Worm (Caenorhabditis elegans) whole organism, L4 larva: Measurements from ENCODE around the gene ndub-6.

ENCODE experiments used
- F26F4.8 ChIP-seq: fragments of 200-800 bp; sonication (Bioruptor generic); conservative IDR thresholded peaks from 2 replicates; pipeline ENCODE4 v1.3.6; 2022; ENCODE audit warnings: missing genetic modification characterization, missing compliant biosample characterization
- F44E2.7 ChIP-seq: fragments of 200-800 bp; sonication (Bioruptor generic); IDR thresholded peaks from 2 replicates; pipeline ENCODE4 v2.1.2; 2022; ENCODE audit warnings: missing genetic modification characterization, missing compliant biosample characterization
- Y105C5A.15 ChIP-seq: fragments of 200-800 bp; sonication (Bioruptor generic); IDR thresholded peaks from 2 replicates; pipeline ENCODE4 v1.3.6; 2022; ENCODE audit warnings: missing genetic modification characterization, missing compliant biosample characterization
- Y5F2A.4 ChIP-seq: fragments of 200-800 bp; sonication (Bioruptor generic); optimal IDR thresholded peaks from 2 replicates; lab custom pipeline; 2018; ENCODE audit warnings: mild to moderate bottlenecking, missing genetic modification characterization, missing compliant biosample characterization
- ZK546.5 ChIP-seq, 2 experiments: sonication (generic microtip); optimal IDR thresholded peaks; 2 replicates each; lab custom pipeline; 2017; ENCODE audit warnings: missing biosample characterization in 2 of 2, missing genetic modification characterization in 2 of 2
- aly-2 ChIP-seq: sonication (generic microtip); optimal IDR thresholded peaks from 2 replicates; lab custom pipeline; 2018; ENCODE audit warnings: missing biosample characterization, missing genetic modification characterization
- arid-1 ChIP-seq: fragments of 200-800 bp; sonication (Bioruptor generic); conservative IDR thresholded peaks from 2 replicates; pipeline ENCODE4 v1.3.6; 2022; ENCODE audit warnings: missing genetic modification reagents, missing genetic modification characterization, missing compliant biosample characterization
- ceh-62 ChIP-seq: sonication (generic microtip); optimal IDR thresholded peaks from 2 replicates; lab custom pipeline; 2017; ENCODE audit warnings: missing biosample characterization, missing genetic modification characterization
- ceh-82 ChIP-seq: sonication (generic microtip); optimal IDR thresholded peaks from 2 replicates; lab custom pipeline; 2017; ENCODE audit warnings: missing biosample characterization, missing genetic modification characterization
- ces-1 ChIP-seq: fragments of 150-350 bp; sonication (generic microtip); optimal IDR thresholded peaks from 4 replicates; lab custom pipeline; 2014; ENCODE audit warnings: missing biosample characterization, missing genetic modification reagents, missing genetic modification characterization
- cey-2 ChIP-seq: sonication (generic microtip); optimal IDR thresholded peaks from 3 replicates; lab custom pipeline; 2017; ENCODE audit warnings: missing genetic modification characterization, mild to moderate bottlenecking, missing compliant biosample characterization, antibody characterized with exemption, borderline replicate concordance; ENCODE audit not compliant: insufficient read depth
- daf-16 ChIP-seq, 3 experiments: sonication (generic microtip); optimal IDR thresholded peaks; 2 replicates each; lab custom pipeline; 2016 to 2017; ENCODE audit warnings: missing genetic modification characterization in 3 of 3, missing genetic modification reagents in 3 of 3, mild to moderate bottlenecking in 2 of 3, missing compliant biosample characterization in 2 of 3, missing biosample characterization in 1 of 3, moderate library complexity in 1 of 3
- daf-19 ChIP-seq: fragments of 200-800 bp; sonication (Bioruptor generic); conservative IDR thresholded peaks from 2 replicates; pipeline ENCODE4 v1.3.6; 2022; ENCODE audit warnings: missing genetic modification characterization, missing compliant biosample characterization
- daf-8 ChIP-seq: fragments of 200-800 bp; sonication (Bioruptor generic); IDR thresholded peaks from 2 replicates; pipeline ENCODE4 v1.3.6; 2022; ENCODE audit warnings: missing genetic modification characterization, missing compliant biosample characterization
- dmd-6 ChIP-seq: fragments of 200-800 bp; sonication (Bioruptor generic); IDR thresholded peaks from 2 replicates; pipeline ENCODE4 v1.3.6; 2022; ENCODE audit warnings: missing genetic modification reagents, missing genetic modification characterization, missing compliant biosample characterization
- dmd-8 ChIP-seq: fragments of 200-800 bp; sonication (Bioruptor generic); IDR thresholded peaks from 2 replicates; pipeline ENCODE4 v1.3.6; 2022; ENCODE audit warnings: missing genetic modification characterization, missing compliant biosample characterization
- dmd-9 ChIP-seq: fragments of 200-800 bp; sonication (Bioruptor generic); IDR thresholded peaks from 2 replicates; pipeline ENCODE4 v1.3.6; 2022; ENCODE audit warnings: missing genetic modification reagents, missing genetic modification characterization, missing compliant biosample characterization
- egl-27 ChIP-seq: sonication (generic microtip); optimal IDR thresholded peaks from 3 replicates; lab custom pipeline; 2017; ENCODE audit warnings: missing biosample characterization, missing genetic modification reagents, missing genetic modification characterization
- fkh-10 ChIP-seq: fragments of 150-350 bp; optimal IDR thresholded peaks from 2 replicates; lab custom pipeline; 2014; ENCODE audit warnings: missing biosample characterization, missing genetic modification reagents, missing genetic modification characterization
- gei-8 ChIP-seq: fragments of 200-800 bp; sonication (Bioruptor generic); optimal IDR thresholded peaks from 2 replicates; lab custom pipeline; 2018; ENCODE audit warnings: mild to moderate bottlenecking, missing genetic modification characterization, missing compliant biosample characterization
- hlh-11 ChIP-seq: fragments of 200-800 bp; sonication (Bioruptor generic); optimal IDR thresholded peaks from 2 replicates; lab custom pipeline; 2018; ENCODE audit warnings: mild to moderate bottlenecking, missing genetic modification characterization, missing compliant biosample characterization
- hlh-30 ChIP-seq: sonication (generic microtip); optimal IDR thresholded peaks from 2 replicates; lab custom pipeline; 2017; ENCODE audit warnings: antibody characterized with exemption, mild to moderate bottlenecking, missing genetic modification characterization, missing compliant biosample characterization; ENCODE audit not compliant: insufficient read depth
- jun-1 ChIP-seq: fragments of 150-350 bp; optimal IDR thresholded peaks from 2 replicates; lab custom pipeline; 2014; ENCODE audit warnings: missing biosample characterization, missing genetic modification reagents, missing genetic modification characterization
- lim-7 ChIP-seq: fragments of 200-800 bp; sonication (Bioruptor generic); IDR thresholded peaks from 2 replicates; pipeline ENCODE4 v1.3.6; 2022; ENCODE audit warnings: missing genetic modification characterization, missing compliant biosample characterization
- lin-38 ChIP-seq: fragments of 200-800 bp; sonication (Bioruptor generic); IDR thresholded peaks from 2 replicates; pipeline ENCODE4 v1.3.6; 2022; ENCODE audit warnings: missing genetic modification reagents, missing genetic modification characterization, missing compliant biosample characterization
- lin-39 ChIP-seq: fragments of 150-350 bp; optimal IDR thresholded peaks from 2 replicates; lab custom pipeline; 2014; ENCODE audit warnings: missing biosample characterization, missing genetic modification reagents, missing genetic modification characterization
- lir-3 ChIP-seq: sonication (generic microtip); optimal IDR thresholded peaks from 2 replicates; lab custom pipeline; 2016; ENCODE audit warnings: mild to moderate bottlenecking, missing genetic modification characterization, missing compliant biosample characterization
- madf-5 ChIP-seq, 2 experiments: fragments of 200-800 bp; sonication (Bioruptor generic); IDR thresholded peaks; 2 replicates each; pipeline ENCODE4 v1.3.6; 2022; ENCODE audit warnings: missing compliant biosample characterization in 2 of 2, missing genetic modification characterization in 2 of 2
- madf-9 ChIP-seq: fragments of 200-800 bp; sonication (Bioruptor generic); conservative IDR thresholded peaks from 2 replicates; pipeline ENCODE4 v1.3.6; 2022; ENCODE audit warnings: missing genetic modification reagents, missing genetic modification characterization, missing compliant biosample characterization
- mep-1 ChIP-seq: fragments of 150-350 bp; sonication (generic microtip); optimal IDR thresholded peaks from 3 replicates; lab custom pipeline; 2014; ENCODE audit warnings: missing biosample characterization, missing genetic modification characterization
- mes-2 ChIP-seq: sonication (generic microtip); optimal IDR thresholded peaks from 2 replicates; lab custom pipeline; 2016; ENCODE audit warnings: missing genotype, mild to moderate bottlenecking, missing genetic modification characterization, missing compliant biosample characterization; ENCODE audit not compliant: poor library complexity, severe bottlenecking
- mxl-3 ChIP-seq: fragments of 200-800 bp; sonication (Bioruptor generic); optimal IDR thresholded peaks from 2 replicates; lab custom pipeline; 2018; ENCODE audit warnings: mild to moderate bottlenecking, missing genetic modification characterization, missing compliant biosample characterization
- nhr-11 ChIP-seq: fragments of 150-350 bp; optimal IDR thresholded peaks from 2 replicates; lab custom pipeline; 2014; ENCODE audit warnings: missing biosample characterization, missing genetic modification characterization
- nhr-111 ChIP-seq: fragments of 200-800 bp; sonication (Bioruptor generic); optimal IDR thresholded peaks from 2 replicates; lab custom pipeline; 2018; ENCODE audit warnings: mild to moderate bottlenecking, missing genetic modification characterization, missing compliant biosample characterization
- nhr-237 ChIP-seq: sonication (generic microtip); optimal IDR thresholded peaks from 2 replicates; lab custom pipeline; 2017; ENCODE audit warnings: missing biosample characterization, missing genetic modification characterization
- nhr-41 ChIP-seq: fragments of 200-800 bp; sonication (Bioruptor generic); IDR thresholded peaks from 2 replicates; pipeline ENCODE4 v1.3.6; 2022; ENCODE audit warnings: missing genetic modification reagents, missing genetic modification characterization, missing compliant biosample characterization
- nhr-42 ChIP-seq: fragments of 200-800 bp; sonication (Bioruptor generic); IDR thresholded peaks from 2 replicates; pipeline ENCODE4 v1.3.6; 2022; ENCODE audit warnings: missing genetic modification characterization, missing compliant biosample characterization
- nhr-6 ChIP-seq: fragments of 150-350 bp; optimal IDR thresholded peaks from 2 replicates; lab custom pipeline; 2014; ENCODE audit warnings: missing biosample characterization, missing genetic modification characterization
- nhr-76 ChIP-seq: fragments of 150-350 bp; optimal IDR thresholded peaks from 2 replicates; lab custom pipeline; 2014; ENCODE audit warnings: missing biosample characterization, missing genetic modification characterization
- nhr-77 ChIP-seq: fragments of 150-350 bp; optimal IDR thresholded peaks from 2 replicates; lab custom pipeline; 2014; ENCODE audit warnings: missing biosample characterization, missing genetic modification characterization
- pqm-1 ChIP-seq: sonication (generic microtip); optimal IDR thresholded peaks from 2 replicates; lab custom pipeline; 2017; ENCODE audit warnings: missing biosample characterization, missing genetic modification characterization
- saeg-2 ChIP-seq: fragments of 200-800 bp; sonication (Bioruptor generic); IDR thresholded peaks from 2 replicates; pipeline ENCODE4 v1.3.6; 2022; ENCODE audit warnings: missing genetic modification reagents, missing genetic modification characterization, missing compliant biosample characterization
- skn-1 ChIP-seq: fragments of 150-350 bp; optimal IDR thresholded peaks from 2 replicates; lab custom pipeline; 2014; ENCODE audit warnings: missing biosample characterization, missing genetic modification characterization
- tag-97 ChIP-seq: fragments of 200-800 bp; sonication (Bioruptor generic); IDR thresholded peaks from 2 replicates; pipeline ENCODE4 v1.3.6; 2022; ENCODE audit warnings: missing genetic modification characterization, missing compliant biosample characterization
- tra-1 ChIP-seq: fragments of 200-800 bp; sonication (Bioruptor generic); IDR thresholded peaks from 2 replicates; pipeline ENCODE4 v1.3.6; 2022; ENCODE audit warnings: missing genetic modification reagents, missing genetic modification characterization, missing compliant biosample characterization
- unc-130 ChIP-seq: sonication (generic microtip); optimal IDR thresholded peaks from 2 replicates; lab custom pipeline; 2016; ENCODE audit warnings: missing genetic modification reagents, missing genetic modification characterization, missing compliant biosample characterization
- unc-39 ChIP-seq: sonication (generic microtip); optimal IDR thresholded peaks from 2 replicates; lab custom pipeline; 2017; ENCODE audit warnings: missing biosample characterization, missing genetic modification characterization
- unc-62 ChIP-seq, 3 experiments: fragments of 150-350 bp in 1 of 3; sonication (generic microtip); optimal IDR thresholded peaks in 2 of 3; peaks in 1 of 3; 1 replicate in 1 of 3; 2 replicates in 2 of 3; lab custom pipeline; 2014 to 2017; ENCODE audit warnings: missing biosample characterization in 3 of 3, missing genetic modification characterization in 3 of 3, missing genetic modification reagents in 3 of 3, missing genotype in 1 of 3
- zag-1 ChIP-seq: fragments of 150-350 bp; optimal IDR thresholded peaks from 2 replicates; lab custom pipeline; 2014; ENCODE audit warnings: missing biosample characterization, missing genetic modification characterization
- zfp-2 ChIP-seq: sonication (generic microtip); optimal IDR thresholded peaks from 2 replicates; lab custom pipeline; 2016; ENCODE audit warnings: mild to moderate bottlenecking, missing genetic modification characterization, missing compliant biosample characterization
- zfp-3 ChIP-seq: fragments of 200-800 bp; sonication (Bioruptor generic); conservative IDR thresholded peaks from 2 replicates; pipeline ENCODE4 v1.3.6; 2022; ENCODE audit warnings: missing genetic modification reagents, missing genetic modification characterization, missing compliant biosample characterization
- zip-2 ChIP-seq: fragments of 150-350 bp; optimal IDR thresholded peaks from 2 replicates; lab custom pipeline; 2014; ENCODE audit warnings: missing biosample characterization, missing genetic modification characterization

ndub-6 gene

ce11 chrIV:11604909-11605308 lies 47.3 kb upstream of the ndub-6 start, which contains the start of the genes ragc-1 and Y24F12A.1 (continued):
- no peak for TF ChIP-seq pqm-1
- no peak for TF ChIP-seq zag-1 (tag; lab: Kevin White, UChicago)
- TF ChIP-seq mes-2 (tag; lab: Kevin White, UChicago) = peak; percentile 83
- no peak for TF ChIP-seq saeg-2 (GFP tag; lab: Robert Waterston, UW)
- no peak for TF ChIP-seq nhr-237 (tag; lab: Kevin White, UChicago)
- TF ChIP-seq lin-38 (GFP tag; lab: Robert Waterston, UW) = peak; percentile 51
- TF ChIP-seq Y5F2A.4 (GFP tag; lab: Kevin White, UChicago) = no peak
- TF ChIP-seq nhr-111 (GFP tag; lab: Kevin White, UChicago) = no peak
- no peak for TF ChIP-seq fkh-10
- no peak for TF ChIP-seq zip-2 (tag; lab: Kevin White, UChicago)
- TF ChIP-seq egl-27 = no peak
- peak; percentile 31 for TF ChIP-seq nhr-6 (tag; lab: Kevin White, UChicago)
- TF ChIP-seq lin-39 = no peak
- TF ChIP-seq F44E2.7 = no peak
- no peak for TF ChIP-seq cey-2
- TF ChIP-seq unc-39 (tag; lab: Kevin White, UChicago) = no peak
- no peak for TF ChIP-seq zfp-3
- no peak for TF ChIP-seq tag-97
- no peak for TF ChIP-seq madf-9 (GFP tag; lab: Robert Waterston, UW)
- TF ChIP-seq ces-1 (GFP tag; lab: Kevin White, UChicago) = no peak
- TF ChIP-seq ZK546.5 (tag; optimal IDR thresholded peaks at IDR 0.05; lab: Kevin White, UChicago) = no peak
- TF ChIP-seq dmd-9 (GFP tag; lab: Robert Waterston, UW) = no peak
- TF ChIP-seq nhr-42 = no peak
- no peak for TF ChIP-seq ceh-82 (tag; lab: Kevin White, UChicago)
- no peak for TF ChIP-seq gei-8
- TF ChIP-seq skn-1 (tag; lab: Kevin White, UChicago) = no peak
- no peak for TF ChIP-seq nhr-11 (tag; lab: Kevin White, UChicago)
- TF ChIP-seq Y105C5A.15 (GFP tag; lab: Robert Waterston, UW) = no peak
- TF ChIP-seq daf-8 (GFP tag; lab: Robert Waterston, UW) = no peak
- no peak for TF ChIP-seq ceh-62
- TF ChIP-seq hlh-30 (tag; lab: Kevin White, UChicago) = peak; percentile 82
- no peak for TF ChIP-seq aly-2
- no peak for TF ChIP-seq lim-7 (GFP tag; lab: Robert Waterston, UW)
- TF ChIP-seq daf-19 (GFP tag; lab: Robert Waterston, UW) = no peak
- no peak for TF ChIP-seq zfp-2 (tag; lab: Kevin White, UChicago)
- TF ChIP-seq nhr-76 (tag; lab: Kevin White, UChicago) = no peak
- peak; percentile 59 for TF ChIP-seq unc-130
- TF ChIP-seq lir-3 (tag; lab: Kevin White, UChicago) = no peak
- TF ChIP-seq arid-1 (GFP tag; lab: Robert Waterston, UW) = no peak
- no peak for TF ChIP-seq dmd-6
- TF ChIP-seq daf-16 (GFP tag; optimal IDR thresholded peaks at IDR 0.05; lab: Kevin White, UChicago) = no peak
- peak; percentile 57 for TF ChIP-seq daf-16 (tag; optimal IDR thresholded peaks at IDR 0.05; lab: Kevin White, UChicago)
- TF ChIP-seq mxl-3 (GFP tag; lab: Kevin White, UChicago) = peak; percentile 78
- TF ChIP-seq F26F4.8 (GFP tag; lab: Robert Waterston, UW) = no peak
- TF ChIP-seq nhr-41 = no peak
- no peak for TF ChIP-seq unc-62 (GFP tag; optimal IDR thresholded peaks at IDR 0.05 in 1 of 2; lab: Kevin White, UChicago)
- TF ChIP-seq unc-62 (tag; optimal IDR thresholded peaks at IDR 0.05; lab: Kevin White, UChicago) = no peak
- peak; percentile 27 for TF ChIP-seq nhr-77 (tag; lab: Kevin White, UChicago)
- TF ChIP-seq jun-1 (tag; lab: Kevin White, UChicago) = no peak
- TF ChIP-seq mep-1 (tag; lab: Kevin White, UChicago) = peak; percentile 76
- TF ChIP-seq tra-1 (GFP tag; lab: Robert Waterston, UW) = no peak
- TF ChIP-seq dmd-8 (GFP tag; lab: Robert Waterston, UW) = no peak
- TF ChIP-seq hlh-11 (tag; lab: Kevin White, UChicago) = peak; percentile 44
- TF ChIP-seq madf-5 (GFP tag; IDR thresholded peaks at IDR 0.05; lab: Robert Waterston, UW) = no peak
